Worm (Caenorhabditis elegans) whole organism, L3 larva: ENCODE results near the gene C25E10.8.

Experiments
- R02D3.7 ChIP-seq: fragments of 150-350 bp; optimal IDR thresholded peaks from 2 replicates; lab custom pipeline; 2014; ENCODE audit warnings: missing biosample characterization, missing genetic modification characterization
- ZK546.5 ChIP-seq: sonication (generic microtip); optimal IDR thresholded peaks from 2 replicates; lab custom pipeline; 2017; ENCODE audit warnings: missing biosample characterization, missing genetic modification characterization
- aly-2 ChIP-seq: fragments of 150-350 bp; optimal IDR thresholded peaks from 2 replicates; lab custom pipeline; 2014; ENCODE audit warnings: missing biosample characterization, missing genetic modification characterization
- ama-1 ChIP-seq: fragments of 150-350 bp; optimal IDR thresholded peaks from 2 replicates; lab custom pipeline; 2018
- ceh-28 ChIP-seq: fragments of 150-350 bp; optimal IDR thresholded peaks from 2 replicates; lab custom pipeline; 2014; ENCODE audit warnings: missing biosample characterization, missing genetic modification reagents, missing genetic modification characterization
- ceh-82 ChIP-seq: fragments of 150-350 bp; optimal IDR thresholded peaks from 2 replicates; lab custom pipeline; 2014; ENCODE audit warnings: missing biosample characterization, missing genetic modification characterization
- daf-12 ChIP-seq: fragments of 150-350 bp; optimal IDR thresholded peaks from 2 replicates; lab custom pipeline; 2014; ENCODE audit warnings: missing biosample characterization, missing genetic modification reagents, missing genetic modification characterization
- egl-27 ChIP-seq: sonication (generic microtip); optimal IDR thresholded peaks from 4 replicates; lab custom pipeline; 2017; ENCODE audit warnings: missing biosample characterization, missing genetic modification reagents, missing genetic modification characterization
- egl-5 ChIP-seq: fragments of 150-350 bp; optimal IDR thresholded peaks from 2 replicates; lab custom pipeline; 2017; ENCODE audit warnings: missing biosample characterization, missing genetic modification reagents, missing genetic modification characterization, inconsistent platforms
- elt-3 ChIP-seq, 3 experiments: fragments of 150-350 bp in 1 of 3; sonication (generic microtip) in 2 of 3; optimal IDR thresholded peaks; 2 replicates in 2 of 3; 4 replicates in 1 of 3; lab custom pipeline; 2014 to 2017; ENCODE audit warnings: missing biosample characterization in 3 of 3, missing genetic modification characterization in 3 of 3
- eor-1 ChIP-seq, 2 experiments: fragments of 150-350 bp; optimal IDR thresholded peaks; 2 replicates each; lab custom pipeline; 2014 to 2018; ENCODE audit warnings: missing biosample characterization in 2 of 2, missing genetic modification characterization in 2 of 2
- fkh-2 ChIP-seq: fragments of 150-350 bp; optimal IDR thresholded peaks from 2 replicates; lab custom pipeline; 2014; ENCODE audit warnings: missing biosample characterization, missing genetic modification reagents, missing genetic modification characterization
- fos-1 ChIP-seq: fragments of 150-350 bp; optimal IDR thresholded peaks from 2 replicates; lab custom pipeline; 2014; ENCODE audit warnings: missing biosample characterization, missing genetic modification characterization
- hmg-11 ChIP-seq: sonication (generic microtip); optimal IDR thresholded peaks from 2 replicates; lab custom pipeline; 2016; ENCODE audit warnings: missing genetic modification characterization, missing compliant biosample characterization
- jun-1 ChIP-seq: fragments of 150-350 bp; optimal IDR thresholded peaks from 2 replicates; lab custom pipeline; 2014; ENCODE audit warnings: missing biosample characterization, missing genetic modification reagents, missing genetic modification characterization
- lin-15B ChIP-seq: fragments of 150-350 bp; optimal IDR thresholded peaks from 2 replicates; lab custom pipeline; 2014; ENCODE audit warnings: missing biosample characterization, missing genetic modification characterization
- lin-39 ChIP-seq: fragments of 150-350 bp; optimal IDR thresholded peaks from 2 replicates; lab custom pipeline; 2018; ENCODE audit warnings: missing biosample characterization, missing genetic modification reagents, missing genetic modification characterization
- lsy-12 ChIP-seq: sonication (generic microtip); optimal IDR thresholded peaks from 2 replicates; lab custom pipeline; 2016; ENCODE audit warnings: mild to moderate bottlenecking, missing genetic modification characterization, missing compliant biosample characterization
- mdl-1 ChIP-seq: fragments of 150-350 bp; optimal IDR thresholded peaks from 2 replicates; lab custom pipeline; 2014; ENCODE audit warnings: missing biosample characterization, missing genetic modification characterization
- mml-1 ChIP-seq: fragments of 150-350 bp; sonication (generic microtip); optimal IDR thresholded peaks from 3 replicates; lab custom pipeline; 2014; ENCODE audit warnings: missing biosample characterization, missing genetic modification characterization
- nfya-1 ChIP-seq: sonication (generic microtip); optimal IDR thresholded peaks from 2 replicates; lab custom pipeline; 2017; ENCODE audit warnings: missing genetic modification characterization, mild to moderate bottlenecking, missing compliant biosample characterization, antibody characterized with exemption, moderate library complexity; ENCODE audit not compliant: insufficient read depth
- nhr-11 ChIP-seq: fragments of 150-350 bp; optimal IDR thresholded peaks from 2 replicates; lab custom pipeline; 2014; ENCODE audit warnings: missing biosample characterization, missing genetic modification characterization
- nhr-12 ChIP-seq: fragments of 150-350 bp; optimal IDR thresholded peaks from 2 replicates; lab custom pipeline; 2014; ENCODE audit warnings: missing biosample characterization, missing genetic modification characterization
- nhr-237 ChIP-seq: fragments of 150-350 bp; optimal IDR thresholded peaks from 2 replicates; lab custom pipeline; 2014; ENCODE audit warnings: missing biosample characterization, missing genetic modification characterization
- nhr-25 ChIP-seq: sonication (generic microtip); optimal IDR thresholded peaks from 2 replicates; lab custom pipeline; 2017; ENCODE audit warnings: missing biosample characterization, missing genetic modification characterization
- nhr-28 ChIP-seq: fragments of 150-350 bp; optimal IDR thresholded peaks from 2 replicates; lab custom pipeline; 2014; ENCODE audit warnings: missing biosample characterization, missing genetic modification characterization
- nhr-43 ChIP-seq: sonication (generic microtip); optimal IDR thresholded peaks from 2 replicates; lab custom pipeline; 2016; ENCODE audit warnings: mild to moderate bottlenecking, missing genetic modification characterization, missing compliant biosample characterization; ENCODE audit not compliant: poor library complexity, severe bottlenecking
- nhr-67 ChIP-seq: fragments of 150-350 bp; optimal IDR thresholded peaks from 2 replicates; lab custom pipeline; 2014; ENCODE audit warnings: missing biosample characterization, missing genetic modification characterization
- pqm-1 ChIP-seq: fragments of 150-350 bp; optimal IDR thresholded peaks from 2 replicates; lab custom pipeline; 2017; ENCODE audit warnings: missing biosample characterization, missing genetic modification characterization, inconsistent platforms
- sea-2 ChIP-seq: fragments of 150-350 bp; sonication (generic microtip); optimal IDR thresholded peaks from 4 replicates; lab custom pipeline; 2014; ENCODE audit warnings: missing biosample characterization, missing genetic modification reagents, missing genetic modification characterization
- tbx-2 ChIP-seq: sonication (generic microtip); optimal IDR thresholded peaks from 2 replicates; lab custom pipeline; 2016; ENCODE audit warnings: mild to moderate bottlenecking, missing genetic modification characterization, missing compliant biosample characterization
- zag-1 ChIP-seq: fragments of 150-350 bp; optimal IDR thresholded peaks from 2 replicates; lab custom pipeline; 2014; ENCODE audit warnings: missing biosample characterization, missing genetic modification characterization
- ztf-11 ChIP-seq: fragments of 150-350 bp; optimal IDR thresholded peaks from 2 replicates; lab custom pipeline; 2014; ENCODE audit warnings: missing biosample characterization, missing genetic modification characterization

The C25E10.8 gene

DNA sequence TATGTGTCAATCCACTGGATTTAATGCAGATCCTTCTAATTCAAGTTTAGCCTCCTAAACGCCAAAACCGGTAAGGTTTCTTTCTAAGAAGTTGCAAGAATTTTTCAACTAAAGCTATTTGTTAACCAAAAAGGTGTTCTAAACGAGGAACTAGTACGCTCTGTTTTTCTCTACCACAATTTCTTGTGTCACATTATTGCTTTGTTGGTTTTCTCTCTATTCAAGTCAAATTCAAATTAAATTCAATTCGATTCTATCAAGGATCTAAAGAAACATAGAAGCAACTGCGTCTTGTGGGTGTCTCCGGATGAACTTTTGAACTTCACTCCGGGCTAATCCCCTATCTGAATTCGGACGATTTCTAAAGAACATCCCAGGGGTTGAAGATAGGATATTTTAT lies 37.4 kb downstream of the C25E10.8 start, which contains the start of gene oac-40:
TSS of gene oac-40 (plus strand) at position 301 of the 400 bp plus-strand sequence.
- TF ChIP-seq sea-2 (GFP tag; lab: Kevin White, UChicago) (no peak), ZK546.5 (tag; lab: Kevin White, UChicago) (no peak), ceh-28 (no peak), elt-3 (tag; optimal IDR thresholded peaks at IDR 0.05; lab: Kevin White, UChicago) (no peak), mdl-1 (tag; lab: Kevin White, UChicago) (no peak), lin-39 (tag; lab: Kevin White, UChicago) (no peak), nhr-25 (no peak)
- TF ChIP-seq, all 47 proteins: peak for 0

- no peak for TF ChIP-seq daf-12 (tag; lab: Kevin White, UChicago)
- TF ChIP-seq mdl-1 (tag; lab: Kevin White, UChicago), result no peak
- no peak for TF ChIP-seq zag-1 (tag; lab: Kevin White, UChicago)
- no peak for TF ChIP-seq aly-2 (tag; lab: Kevin White, UChicago)
- no peak for TF ChIP-seq jun-1 (tag; lab: Kevin White, UChicago)
- no peak for TF ChIP-seq eor-1 (tag; optimal IDR thresholded peaks at IDR 0.05; lab: Kevin White, UChicago)
- TF ChIP-seq lin-15B, result no peak
These were observed 38.3 kb downstream of the C25E10.8 start, which contains the start of gene srt-18 for ce11 chrV:9015540-9015939. TSS of gene srt-18 (minus strand) at chrV:9015640.

- TF ChIP-seq nfya-1 (tag; lab: Kevin White, UChicago), result no peak
- no peak for TF ChIP-seq nhr-43 (tag; lab: Kevin White, UChicago)
- no peak for TF ChIP-seq ZK546.5 (tag; lab: Kevin White, UChicago)
These were observed 40.1 kb downstream of the C25E10.8 start, which contains the start of gene srh-201 for ce11 chrV:9013765-9014164. TSS of gene srh-201 (minus strand) at chrV:9013865.

ce11 chrV:9009175-9009574 lies 44.7 kb downstream of the C25E10.8 start, which contains the start of gene srx-2:
TSS of gene srx-2 (plus strand) at chrV:9009475.
- TF ChIP-seq tbx-2 (no peak), hmg-11 (no peak), ztf-11 (tag; lab: Kevin White, UChicago) (no peak), jun-1 (tag; lab: Kevin White, UChicago) (no peak), ceh-82 (tag; lab: Kevin White, UChicago) (no peak), nhr-43 (tag; lab: Kevin White, UChicago) (no peak), lin-39 (tag; lab: Kevin White, UChicago) (no peak), eor-1 (tag; optimal IDR thresholded peaks at IDR 0.05; lab: Kevin White, UChicago) (no peak)

DNA sequence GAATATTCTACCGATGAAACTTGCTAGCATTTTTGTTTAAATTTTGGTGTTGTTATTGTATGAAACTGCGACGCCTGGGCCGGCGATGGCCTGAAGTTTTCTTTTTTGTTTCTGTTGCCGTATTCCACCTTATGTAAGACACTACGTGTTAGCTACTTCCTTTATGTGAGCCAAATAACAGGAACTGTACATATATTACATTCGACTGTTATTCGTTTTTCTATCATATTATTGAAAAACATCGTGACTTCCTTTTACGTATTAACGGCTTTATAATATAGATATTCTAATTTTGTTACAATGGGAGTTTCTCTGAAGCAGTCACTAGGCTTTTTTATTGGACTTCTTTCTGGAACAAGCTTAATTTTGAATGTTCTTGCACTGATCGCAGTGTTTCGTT lies 48.6 kb downstream of the C25E10.8 start, which contains the start of gene srx-3:
TSS of gene srx-3 (plus strand) at position 301 of the 400 bp plus-strand sequence.
- TF ChIP-seq R02D3.7 (tag; lab: Kevin White, UChicago) (no peak), nhr-67 (tag; lab: Kevin White, UChicago) (no peak), mml-1 (no peak), nhr-12 (no peak), nhr-11 (tag; lab: Kevin White, UChicago) (no peak), elt-3 (tag; optimal IDR thresholded peaks at IDR 0.05; lab: Kevin White, UChicago) (no peak), tbx-2 (no peak), nhr-237 (tag; lab: Kevin White, UChicago) (no peak), ama-1 (lab: Kevin White, UChicago) (no peak), sea-2 (GFP tag; lab: Kevin White, UChicago) (no peak), nhr-28 (no peak), daf-12 (tag; lab: Kevin White, UChicago) (no peak), nhr-25 (no peak), mdl-1 (tag; lab: Kevin White, UChicago) (no peak), egl-5 (no peak), fos-1 (tag; lab: Kevin White, UChicago) (no peak), fkh-2 (tag; lab: Kevin White, UChicago) (no peak), egl-27 (tag; lab: Kevin White, UChicago) (no peak), lsy-12 (tag; lab: Kevin White, UChicago) (no peak)
- TF ChIP-seq, all 47 proteins: peak for 0

- TF ChIP-seq pqm-1 (tag; lab: Kevin White, UChicago), result no peak
- no peak for TF ChIP-seq egl-5
- no peak for TF ChIP-seq ceh-82 (tag; lab: Kevin White, UChicago)
- no peak for TF ChIP-seq jun-1 (tag; lab: Kevin White, UChicago)
- no peak for TF ChIP-seq mml-1
These were observed 50.6 kb downstream of the C25E10.8 start, which contains the start of gene srx-1 for ce11 chrV:9003291-9003690. TSS of gene srx-1 (plus strand) at chrV:9003672.
